Worm (Caenorhabditis elegans) whole organism, L2 larva: ENCODE results near the gene zig-12.

Experiments
- egl-27 ChIP-seq: sonication (generic microtip); optimal IDR thresholded peaks from 3 replicates; lab custom pipeline; 2017; ENCODE audit warnings: missing biosample characterization, missing genetic modification reagents, missing genetic modification characterization
- elt-1 ChIP-seq: fragments of 150-350 bp; optimal IDR thresholded peaks from 2 replicates; lab custom pipeline; 2014; ENCODE audit warnings: missing biosample characterization, missing genetic modification characterization
- lsy-2 ChIP-seq, 2 experiments: fragments of 150-350 bp in 1 of 2; sonication (generic microtip) in 1 of 2; optimal IDR thresholded peaks; 2 replicates each; lab custom pipeline; 2014 to 2017; ENCODE audit warnings: missing biosample characterization in 2 of 2, missing genetic modification characterization in 2 of 2
- nhr-10 ChIP-seq: sonication (generic microtip); optimal IDR thresholded peaks from 2 replicates; lab custom pipeline; 2017; ENCODE audit warnings: missing biosample characterization, missing genetic modification characterization
- nhr-237 ChIP-seq: fragments of 150-350 bp; optimal IDR thresholded peaks from 2 replicates; lab custom pipeline; 2014; ENCODE audit warnings: missing biosample characterization, missing genetic modification characterization
- zag-1 ChIP-seq: fragments of 150-350 bp; optimal IDR thresholded peaks from 2 replicates; lab custom pipeline; 2014; ENCODE audit warnings: missing biosample characterization, missing genetic modification characterization

- TF ChIP-seq lsy-2 (tag; optimal IDR thresholded peaks at IDR 0.05; lab: Kevin White, UChicago) = no peak
- TF ChIP-seq nhr-10 (tag; lab: Kevin White, UChicago) = no peak
- no peak for TF ChIP-seq zag-1 (tag; lab: Kevin White, UChicago)
- TF ChIP-seq nhr-237 (tag; lab: Kevin White, UChicago) = no peak
- TF ChIP-seq egl-27 (tag; lab: Kevin White, UChicago) = no peak
- no peak for TF ChIP-seq elt-1
These were observed 13.5 kb upstream of the zig-12 start for ce11 chrX:8750209-8750608.
